Worm (Caenorhabditis elegans): ENCODE results near the gene B0416.3.

DNA sequence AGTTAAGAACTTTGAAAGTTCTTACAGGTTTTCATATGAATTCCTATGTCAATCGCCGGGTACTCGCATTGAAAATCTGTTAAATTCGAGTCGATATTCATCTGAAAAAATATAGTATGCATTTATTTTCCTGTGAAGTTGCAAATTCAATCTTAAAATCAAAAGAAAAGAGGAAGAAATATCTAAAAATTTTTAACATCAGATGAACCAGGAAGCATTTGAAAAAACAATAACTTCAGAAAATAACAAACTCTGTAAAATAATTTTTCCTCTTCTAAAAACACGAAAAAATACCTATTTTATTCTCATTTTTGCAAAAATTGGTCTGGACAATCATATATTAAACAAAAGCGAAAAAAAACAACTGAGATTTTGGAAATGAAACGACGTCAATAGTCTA lies 27.6 kb downstream of the B0416.3 start, which contains the start of gene npr-7:
- no peak for TF ChIP-seq elt-4 (tag; optimal IDR thresholded peaks at IDR 0.05)
- no peak for TF ChIP-seq ceh-19 (GFP tag; optimal IDR thresholded peaks at IDR 0.05)
- TF ChIP-seq hlh-13 (GFP tag; optimal IDR thresholded peaks at IDR 0.05) = no peak
- no peak for TF ChIP-seq pag-3 (tag; optimal IDR thresholded peaks at IDR 0.05; ENCODE audit: borderline replicate concordance)
- no peak for TF ChIP-seq pha-4 (tag; optimal IDR thresholded peaks at IDR 0.05)
- TF ChIP-seq pat-9 (tag; optimal IDR thresholded peaks at IDR 0.05) = no peak
- no peak for TF ChIP-seq Y22D7AL.16 (tag; optimal IDR thresholded peaks at IDR 0.05)
